Worm (Caenorhabditis elegans) whole organism, L4 larva: ENCODE data around the gene K05F6.4.

Experiments used
- F44E2.7 ChIP-seq: fragments of 200-800 bp; sonication (Bioruptor generic); IDR thresholded peaks from 2 replicates; pipeline ENCODE4 v2.1.2; 2022; ENCODE audit warnings: missing genetic modification characterization, missing compliant biosample characterization
- Y105C5A.15 ChIP-seq: fragments of 200-800 bp; sonication (Bioruptor generic); IDR thresholded peaks from 2 replicates; pipeline ENCODE4 v1.3.6; 2022; ENCODE audit warnings: missing genetic modification characterization, missing compliant biosample characterization
- Y48G9A.11 ChIP-seq: fragments of 200-800 bp; sonication (Bioruptor generic); IDR thresholded peaks from 2 replicates; pipeline ENCODE4 v1.3.6; 2022; ENCODE audit warnings: missing genetic modification reagents, missing genetic modification characterization, missing compliant biosample characterization
- Y75B8A.6 ChIP-seq: fragments of 200-800 bp; sonication (Bioruptor generic); IDR thresholded peaks from 2 replicates; pipeline ENCODE4 v1.3.6; 2022; ENCODE audit warnings: missing genetic modification reagents, missing genetic modification characterization, missing compliant biosample characterization
- ZK337.2 ChIP-seq: fragments of 200-800 bp; sonication (Bioruptor generic); IDR thresholded peaks from 2 replicates; pipeline ENCODE4 v1.3.6; 2022; ENCODE audit warnings: missing genetic modification reagents, missing genetic modification characterization, missing compliant biosample characterization
- ZK546.5 ChIP-seq, 2 experiments: sonication (generic microtip); optimal IDR thresholded peaks; 2 replicates each; lab custom pipeline; 2017; ENCODE audit warnings: missing biosample characterization in 2 of 2, missing genetic modification characterization in 2 of 2
- ama-1 ChIP-seq: fragments of 150-350 bp; optimal IDR thresholded peaks from 2 replicates; lab custom pipeline; 2014; ENCODE audit warnings: inconsistent platforms, mixed read lengths
- arid-1 ChIP-seq: fragments of 200-800 bp; sonication (Bioruptor generic); conservative IDR thresholded peaks from 2 replicates; pipeline ENCODE4 v1.3.6; 2022; ENCODE audit warnings: missing genetic modification reagents, missing genetic modification characterization, missing compliant biosample characterization
- ceh-28 ChIP-seq: fragments of 150-350 bp; optimal IDR thresholded peaks from 2 replicates; lab custom pipeline; 2014; ENCODE audit warnings: missing biosample characterization, missing genetic modification reagents, missing genetic modification characterization
- ceh-32 ChIP-seq: sonication (generic microtip); optimal IDR thresholded peaks from 2 replicates; lab custom pipeline; 2016; ENCODE audit warnings: mild to moderate bottlenecking, missing genetic modification characterization, missing compliant biosample characterization; ENCODE audit not compliant: poor library complexity
- ceh-62 ChIP-seq: sonication (generic microtip); optimal IDR thresholded peaks from 2 replicates; lab custom pipeline; 2017; ENCODE audit warnings: missing biosample characterization, missing genetic modification characterization
- ctbp-1 ChIP-seq: fragments of 200-800 bp; sonication (Bioruptor generic); IDR thresholded peaks from 2 replicates; pipeline ENCODE4 v1.3.6; 2022; ENCODE audit warnings: missing genetic modification reagents, missing genetic modification characterization, missing compliant biosample characterization
- daf-12 ChIP-seq: fragments of 150-350 bp; optimal IDR thresholded peaks from 2 replicates; lab custom pipeline; 2014; ENCODE audit warnings: missing biosample characterization, missing genetic modification reagents, missing genetic modification characterization
- daf-16 ChIP-seq, 3 experiments: sonication (generic microtip); optimal IDR thresholded peaks; 2 replicates each; lab custom pipeline; 2016 to 2017; ENCODE audit warnings: missing genetic modification characterization in 3 of 3, missing genetic modification reagents in 3 of 3, mild to moderate bottlenecking in 2 of 3, missing compliant biosample characterization in 2 of 3, missing biosample characterization in 1 of 3, moderate library complexity in 1 of 3
- daf-19 ChIP-seq: fragments of 200-800 bp; sonication (Bioruptor generic); conservative IDR thresholded peaks from 2 replicates; pipeline ENCODE4 v1.3.6; 2022; ENCODE audit warnings: missing genetic modification characterization, missing compliant biosample characterization
- dmd-6 ChIP-seq: fragments of 200-800 bp; sonication (Bioruptor generic); IDR thresholded peaks from 2 replicates; pipeline ENCODE4 v1.3.6; 2022; ENCODE audit warnings: missing genetic modification reagents, missing genetic modification characterization, missing compliant biosample characterization
- duxl-1 ChIP-seq: sonication (generic microtip); optimal IDR thresholded peaks from 2 replicates; lab custom pipeline; 2016; ENCODE audit warnings: mild to moderate bottlenecking, missing genetic modification characterization, moderate library complexity, missing compliant biosample characterization; ENCODE audit not compliant: poor library complexity
- egl-27 ChIP-seq: sonication (generic microtip); optimal IDR thresholded peaks from 3 replicates; lab custom pipeline; 2017; ENCODE audit warnings: missing biosample characterization, missing genetic modification reagents, missing genetic modification characterization
- egl-43 ChIP-seq: fragments of 200-800 bp; sonication (Bioruptor generic); IDR thresholded peaks from 2 replicates; pipeline ENCODE4 v1.3.6; 2022; ENCODE audit warnings: missing genetic modification reagents, missing genetic modification characterization, missing compliant biosample characterization
- fkh-10 ChIP-seq: fragments of 150-350 bp; optimal IDR thresholded peaks from 2 replicates; lab custom pipeline; 2014; ENCODE audit warnings: missing biosample characterization, missing genetic modification reagents, missing genetic modification characterization
- fos-1 ChIP-seq: fragments of 150-350 bp; optimal IDR thresholded peaks from 2 replicates; lab custom pipeline; 2014; ENCODE audit warnings: missing biosample characterization, missing genetic modification characterization
- gei-8 ChIP-seq: fragments of 200-800 bp; sonication (Bioruptor generic); optimal IDR thresholded peaks from 2 replicates; lab custom pipeline; 2018; ENCODE audit warnings: mild to moderate bottlenecking, missing genetic modification characterization, missing compliant biosample characterization
- hlh-11 ChIP-seq: fragments of 200-800 bp; sonication (Bioruptor generic); optimal IDR thresholded peaks from 2 replicates; lab custom pipeline; 2018; ENCODE audit warnings: mild to moderate bottlenecking, missing genetic modification characterization, missing compliant biosample characterization
- hlh-30 ChIP-seq: sonication (generic microtip); optimal IDR thresholded peaks from 2 replicates; lab custom pipeline; 2017; ENCODE audit warnings: antibody characterized with exemption, mild to moderate bottlenecking, missing genetic modification characterization, missing compliant biosample characterization; ENCODE audit not compliant: insufficient read depth
- hmg-1.1 ChIP-seq: fragments of 200-800 bp; sonication (Bioruptor generic); IDR thresholded peaks from 2 replicates; pipeline ENCODE4 v1.3.6; 2022; ENCODE audit warnings: missing genetic modification reagents, missing genetic modification characterization, missing compliant biosample characterization
- lin-15B ChIP-seq: fragments of 150-350 bp; sonication (generic microtip); optimal IDR thresholded peaks from 3 replicates; lab custom pipeline; 2014; ENCODE audit warnings: missing biosample characterization, missing genetic modification characterization
- lin-29 ChIP-seq: fragments of 200-800 bp; sonication (Bioruptor generic); IDR thresholded peaks from 2 replicates; pipeline ENCODE4 v1.3.6; 2022; ENCODE audit warnings: missing genetic modification reagents, missing genetic modification characterization, missing compliant biosample characterization
- lin-38 ChIP-seq: fragments of 200-800 bp; sonication (Bioruptor generic); IDR thresholded peaks from 2 replicates; pipeline ENCODE4 v1.3.6; 2022; ENCODE audit warnings: missing genetic modification reagents, missing genetic modification characterization, missing compliant biosample characterization
- lin-39 ChIP-seq: fragments of 150-350 bp; optimal IDR thresholded peaks from 2 replicates; lab custom pipeline; 2014; ENCODE audit warnings: missing biosample characterization, missing genetic modification reagents, missing genetic modification characterization
- lsy-2 ChIP-seq, 2 experiments: fragments of 150-350 bp in 1 of 2; sonication (generic microtip) in 1 of 2; optimal IDR thresholded peaks; 2 replicates each; lab custom pipeline; 2014 to 2017; ENCODE audit warnings: missing biosample characterization in 2 of 2, missing genetic modification characterization in 2 of 2
- mes-2 ChIP-seq: sonication (generic microtip); optimal IDR thresholded peaks from 2 replicates; lab custom pipeline; 2016; ENCODE audit warnings: missing genotype, mild to moderate bottlenecking, missing genetic modification characterization, missing compliant biosample characterization; ENCODE audit not compliant: poor library complexity, severe bottlenecking
- nhr-10 ChIP-seq: fragments of 150-350 bp; optimal IDR thresholded peaks from 2 replicates; lab custom pipeline; 2014; ENCODE audit warnings: missing biosample characterization, missing genetic modification characterization
- nhr-102 ChIP-seq: sonication (generic microtip); optimal IDR thresholded peaks from 2 replicates; lab custom pipeline; 2016; ENCODE audit warnings: mild to moderate bottlenecking, missing genetic modification characterization, moderate library complexity, missing compliant biosample characterization
- nhr-11 ChIP-seq: fragments of 150-350 bp; optimal IDR thresholded peaks from 2 replicates; lab custom pipeline; 2014; ENCODE audit warnings: missing biosample characterization, missing genetic modification characterization
- nhr-28 ChIP-seq: fragments of 150-350 bp; optimal IDR thresholded peaks from 2 replicates; lab custom pipeline; 2014; ENCODE audit warnings: missing biosample characterization, missing genetic modification characterization
- nhr-42 ChIP-seq: fragments of 200-800 bp; sonication (Bioruptor generic); IDR thresholded peaks from 2 replicates; pipeline ENCODE4 v1.3.6; 2022; ENCODE audit warnings: missing genetic modification characterization, missing compliant biosample characterization
- pha-4 ChIP-seq, 2 experiments: fragments of 150-350 bp in 1 of 2; fragments of 200-800 bp in 1 of 2; sonication (Bioruptor generic) in 1 of 2; IDR thresholded peaks in 1 of 2; optimal IDR thresholded peaks in 1 of 2; 2 replicates each; pipeline versions ENCODE4 v1.3.6 to Lab custom; 2014 to 2022; ENCODE audit warnings: missing genetic modification characterization in 2 of 2, missing genetic modification reagents in 2 of 2, missing biosample characterization in 1 of 2, missing compliant biosample characterization in 1 of 2
- rbr-2 ChIP-seq: sonication (generic microtip); optimal IDR thresholded peaks from 2 replicates; lab custom pipeline; 2016; ENCODE audit warnings: missing genotype, missing genetic modification characterization, missing compliant biosample characterization
- saeg-2 ChIP-seq: fragments of 200-800 bp; sonication (Bioruptor generic); IDR thresholded peaks from 2 replicates; pipeline ENCODE4 v1.3.6; 2022; ENCODE audit warnings: missing genetic modification reagents, missing genetic modification characterization, missing compliant biosample characterization
- sdz-12 ChIP-seq: fragments of 200-800 bp; sonication (Bioruptor generic); optimal IDR thresholded peaks from 2 replicates; lab custom pipeline; 2018; ENCODE audit warnings: mild to moderate bottlenecking, missing genetic modification characterization, missing compliant biosample characterization
- snpc-1.2 ChIP-seq: fragments of 200-800 bp; sonication (Bioruptor generic); IDR thresholded peaks from 2 replicates; pipeline ENCODE4 v1.3.6; 2022; ENCODE audit warnings: missing genetic modification reagents, missing genetic modification characterization, missing compliant biosample characterization
- spr-1 ChIP-seq: sonication (generic microtip); optimal IDR thresholded peaks from 2 replicates; lab custom pipeline; 2016; ENCODE audit warnings: mild to moderate bottlenecking, missing genetic modification characterization, missing compliant biosample characterization
- unc-62 ChIP-seq, 3 experiments: fragments of 150-350 bp in 1 of 3; sonication (generic microtip); optimal IDR thresholded peaks in 2 of 3; peaks in 1 of 3; 1 replicate in 1 of 3; 2 replicates in 2 of 3; lab custom pipeline; 2014 to 2017; ENCODE audit warnings: missing biosample characterization in 3 of 3, missing genetic modification characterization in 3 of 3, missing genetic modification reagents in 3 of 3, missing genotype in 1 of 3

K05F6.4 gene

ce11 chrII:1504266-1504665 is 39.0 kb upstream of the K05F6.4 start, which contains the start of gene fdgt-1:
Gene fdgt-1 (plus strand): TSS chrII:1504566.
- no peak for TF ChIP-seq nhr-42 (GFP tag; lab: Robert Waterston, UW)
- no peak for TF ChIP-seq lsy-2 (tag; optimal IDR thresholded peaks at IDR 0.05; lab: Kevin White, UChicago)
- TF ChIP-seq duxl-1, result no peak
- TF ChIP-seq lin-38 (GFP tag; lab: Robert Waterston, UW), result no peak
- TF ChIP-seq rbr-2, result no peak
- TF ChIP-seq pha-4 (GFP tag; IDR thresholded peaks at IDR 0.05; lab: Robert Waterston, UW), result no peak
- no peak for TF ChIP-seq pha-4 (tag; optimal IDR thresholded peaks at IDR 0.05; lab: Kevin White, UChicago)
- TF ChIP-seq dmd-6, result no peak
- TF ChIP-seq fkh-10 (GFP tag; lab: Kevin White, UChicago), result no peak
- TF ChIP-seq snpc-1.2 (GFP tag; lab: Robert Waterston, UW), result no peak
- no peak for TF ChIP-seq saeg-2
- TF ChIP-seq egl-43 (GFP tag; lab: Robert Waterston, UW), result no peak
- no peak for TF ChIP-seq ceh-28 (tag; lab: Kevin White, UChicago)
- no peak for TF ChIP-seq hlh-11 (tag; lab: Kevin White, UChicago)
- no peak for TF ChIP-seq nhr-102 (tag; lab: Kevin White, UChicago)
- TF ChIP-seq arid-1 (GFP tag; lab: Robert Waterston, UW), result no peak

- no peak for TF ChIP-seq hmg-1.1
- TF ChIP-seq daf-16 (GFP tag; optimal IDR thresholded peaks at IDR 0.05; lab: Kevin White, UChicago), result no peak
- peak; percentile 52 for TF ChIP-seq daf-16 (tag; optimal IDR thresholded peaks at IDR 0.05; lab: Kevin White, UChicago)
- peak; percentile 17 for TF ChIP-seq nhr-28 (tag; lab: Kevin White, UChicago)
Measured at ce11 chrII:1517354-1517753, 25.9 kb upstream of the K05F6.4 start, which contains the start of gene math-45. Gene math-45 (minus strand): TSS chrII:1517454.

ce11 chrII:1518914-1519313 is 24.4 kb upstream of the K05F6.4 start, which contains the start of gene Y51H7BR.8:
Gene Y51H7BR.8 (plus strand): TSS chrII:1519214.
- TF ChIP-seq ceh-32 (tag; lab: Kevin White, UChicago) (no peak), daf-12 (no peak), gei-8 (GFP tag; lab: Kevin White, UChicago) (no peak), hlh-11 (tag; lab: Kevin White, UChicago) (no peak), sdz-12 (GFP tag; lab: Kevin White, UChicago) (no peak)

- no peak for TF ChIP-seq arid-1 (GFP tag; lab: Robert Waterston, UW)
- no peak for TF ChIP-seq lin-15B (tag; lab: Kevin White, UChicago)
- TF ChIP-seq ceh-62, result no peak
- TF ChIP-seq daf-16 (GFP tag; optimal IDR thresholded peaks at IDR 0.05; lab: Kevin White, UChicago), result peak in 1 of 2 experiments; percentile 23
- TF ChIP-seq daf-16 (tag; optimal IDR thresholded peaks at IDR 0.05; lab: Kevin White, UChicago), result no peak
- no peak for TF ChIP-seq unc-62 (GFP tag; optimal IDR thresholded peaks at IDR 0.05 in 1 of 2; lab: Kevin White, UChicago)
- no peak for TF ChIP-seq unc-62 (tag; optimal IDR thresholded peaks at IDR 0.05; lab: Kevin White, UChicago)
- TF ChIP-seq Y75B8A.6, result peak; percentile 60; the same call in 1 of the 2 replicates
- no peak for TF ChIP-seq F44E2.7 (GFP tag; lab: Robert Waterston, UW)
- TF ChIP-seq ama-1 (lab: Kevin White, UChicago), result no peak
- TF ChIP-seq Y48G9A.11 (GFP tag; lab: Robert Waterston, UW), result peak; percentile 65; the same call in 1 of the 2 replicates
- TF ChIP-seq fos-1 (tag; lab: Kevin White, UChicago), result no peak
- no peak for TF ChIP-seq daf-19 (GFP tag; lab: Robert Waterston, UW)
- TF ChIP-seq spr-1 (tag; lab: Kevin White, UChicago), result peak; percentile 18
- peak; percentile 15 for TF ChIP-seq nhr-11 (tag; lab: Kevin White, UChicago)
- no peak for TF ChIP-seq nhr-10 (tag; lab: Kevin White, UChicago)
- no peak for TF ChIP-seq lin-29 (GFP tag; lab: Robert Waterston, UW)
- no peak for TF ChIP-seq lin-39 (tag; lab: Kevin White, UChicago)
- TF ChIP-seq Y105C5A.15 (GFP tag; lab: Robert Waterston, UW), result 0 out of 2 replicates have a peak, but pooled peaks have one; percentile 38
- peak; percentile 80 for TF ChIP-seq mes-2 (tag; lab: Kevin White, UChicago)
- no peak for TF ChIP-seq hlh-30
- TF ChIP-seq ZK337.2 (GFP tag; lab: Robert Waterston, UW), result no peak
- TF ChIP-seq ZK546.5 (tag; optimal IDR thresholded peaks at IDR 0.05; lab: Kevin White, UChicago), result no peak
- TF ChIP-seq fkh-10 (GFP tag; lab: Kevin White, UChicago), result no peak
- TF ChIP-seq ctbp-1 (GFP tag; lab: Robert Waterston, UW), result peak; percentile 72
- no peak for TF ChIP-seq egl-27 (tag; lab: Kevin White, UChicago)
- no peak for TF ChIP-seq ceh-28 (tag; lab: Kevin White, UChicago)
Measured at ce11 chrII:1519867-1520266, 23.4 kb upstream of the K05F6.4 start.
